Fruit fly (Drosophila melanogaster) whole organism, embryonic: ENCODE measurements around the gene upd2.

Experiments used
- CG10462 ChIP-seq: fragments of 200-800 bp; sonication (Bioruptor generic); optimal IDR thresholded peaks from 2 replicates; lab custom pipeline; 2016; ENCODE audit warnings: missing biosample characterization, missing genetic modification characterization
- CG11456 ChIP-seq: fragments of 200-800 bp; sonication (Bioruptor generic); IDR thresholded peaks from 3 replicates; pipeline ENCODE4 v1.3.6; 2022; ENCODE audit warnings: missing biosample characterization, missing genetic modification characterization
- CG12155 ChIP-seq: fragments of 200-800 bp; sonication (Bioruptor generic); optimal IDR thresholded peaks from 3 replicates; lab custom pipeline; 2016; ENCODE audit warnings: missing biosample characterization, missing genetic modification characterization
- CG13287 ChIP-seq: fragments of 200-800 bp; sonication (Bioruptor generic); IDR thresholded peaks from 2 replicates; pipeline ENCODE4 v1.3.6; 2022; ENCODE audit warnings: missing biosample characterization, missing genetic modification characterization; ENCODE audit not compliant: partially characterized antibody
- CG1792 ChIP-seq: fragments of 200-800 bp; sonication (Bioruptor generic); optimal IDR thresholded peaks from 2 replicates; lab custom pipeline; 2016; ENCODE audit warnings: missing biosample characterization, missing genetic modification characterization
- CG18619 ChIP-seq: fragments of 200-800 bp; sonication (Bioruptor generic); optimal IDR thresholded peaks from 3 replicates; lab custom pipeline; 2017; ENCODE audit warnings: missing biosample characterization, mild to moderate bottlenecking, missing genetic modification characterization
- CG2199 ChIP-seq: fragments of 200-800 bp; sonication (Bioruptor generic); IDR thresholded peaks from 3 replicates; pipeline ENCODE4 v1.3.6; 2022; ENCODE audit warnings: missing biosample characterization, missing genetic modification characterization
- CG2678 ChIP-seq: fragments of 200-800 bp; sonication (Bioruptor generic); optimal IDR thresholded peaks from 3 replicates; lab custom pipeline; 2019; ENCODE audit warnings: missing biosample characterization, mild to moderate bottlenecking, missing genetic modification characterization, moderate library complexity
- CG3065 ChIP-seq: fragments of 200-800 bp; sonication (Bioruptor generic); optimal IDR thresholded peaks from 2 replicates; lab custom pipeline; 2016; ENCODE audit warnings: missing biosample characterization, missing genetic modification characterization
- CG31365 ChIP-seq: fragments of 200-800 bp; sonication (Bioruptor generic); optimal IDR thresholded peaks from 2 replicates; lab custom pipeline; 2018; ENCODE audit warnings: missing biosample characterization, mild to moderate bottlenecking, missing genetic modification characterization
- CG32767 ChIP-seq: fragments of 200-800 bp; sonication (Bioruptor generic); IDR thresholded peaks from 2 replicates; pipeline ENCODE4 v1.3.6; 2022; ENCODE audit warnings: missing biosample characterization, missing genetic modification characterization
- CG33213 ChIP-seq: fragments of 200-800 bp; sonication (Bioruptor generic); optimal IDR thresholded peaks from 3 replicates; lab custom pipeline; 2016; ENCODE audit warnings: missing biosample characterization, missing genetic modification characterization
- CG6272 ChIP-seq: fragments of 200-800 bp; sonication (Bioruptor generic); IDR thresholded peaks from 2 replicates; pipeline ENCODE4 v1.3.6; 2022; ENCODE audit warnings: missing biosample characterization, missing genetic modification characterization
- CG7745 ChIP-seq: fragments of 200-800 bp; sonication (Bioruptor generic); optimal IDR thresholded peaks from 2 replicates; lab custom pipeline; 2018; ENCODE audit warnings: missing biosample characterization, mild to moderate bottlenecking, missing genetic modification characterization, moderate library complexity
- CG7928 ChIP-seq: fragments of 200-800 bp; sonication (Bioruptor generic); optimal IDR thresholded peaks from 2 replicates; lab custom pipeline; 2017; ENCODE audit warnings: missing biosample characterization, mild to moderate bottlenecking, missing genetic modification characterization
- CG8388 ChIP-seq: fragments of 200-800 bp; sonication (Bioruptor generic); optimal IDR thresholded peaks from 2 replicates; lab custom pipeline; 2019; ENCODE audit warnings: missing biosample characterization, mild to moderate bottlenecking, missing genetic modification characterization, moderate library complexity
- CG8478 ChIP-seq: fragments of >200 bp; optimal IDR thresholded peaks from 2 replicates; lab custom pipeline; 2018
- Dad ChIP-seq: fragments of 200-800 bp; sonication (Bioruptor generic); optimal IDR thresholded peaks from 3 replicates; lab custom pipeline; 2016; ENCODE audit warnings: missing biosample characterization, missing genetic modification characterization
- Dll ChIP-seq: fragments of 200-800 bp; sonication (Bioruptor generic); IDR thresholded peaks from 4 replicates; pipeline ENCODE4 v1.3.6; 2022; ENCODE audit warnings: missing biosample characterization, missing genetic modification characterization; ENCODE audit not compliant: partially characterized antibody
- Hr51 ChIP-seq, 2 experiments: fragments of 200-800 bp; sonication (Bioruptor generic); optimal IDR thresholded peaks; 2 replicates in 1 of 2; 3 replicates in 1 of 2; lab custom pipeline; 2016 to 2018; ENCODE audit warnings: missing biosample characterization in 2 of 2, missing genetic modification characterization in 2 of 2, mild to moderate bottlenecking in 1 of 2, moderate library complexity in 1 of 2
- NC2β ChIP-seq: fragments of 200-800 bp; sonication (Bioruptor generic); optimal IDR thresholded peaks from 2 replicates; lab custom pipeline; 2016; ENCODE audit warnings: missing biosample characterization, missing genetic modification characterization
- Optix ChIP-seq: fragments of 200-800 bp; sonication (Bioruptor generic); IDR thresholded peaks from 3 replicates; pipeline ENCODE4 v1.3.6; 2022; ENCODE audit warnings: missing biosample characterization, missing genetic modification characterization
- Six4 ChIP-seq: fragments of 200-800 bp; sonication (Bioruptor generic); optimal IDR thresholded peaks from 2 replicates; lab custom pipeline; 2016; ENCODE audit warnings: missing biosample characterization, missing genetic modification characterization
- Sox100B ChIP-seq: fragments of 200-800 bp; sonication (Bioruptor generic); optimal IDR thresholded peaks from 3 replicates; lab custom pipeline; 2018; ENCODE audit warnings: missing biosample characterization, mild to moderate bottlenecking, missing genetic modification characterization
- Tbp ChIP-seq: fragments of >200 bp; optimal IDR thresholded peaks from 2 replicates; lab custom pipeline; 2018; ENCODE audit warnings: missing biosample characterization, missing genetic modification characterization
- bbx ChIP-seq: fragments of 200-800 bp; sonication (Bioruptor generic); IDR thresholded peaks from 2 replicates; pipeline ENCODE4 v1.3.6; 2022; ENCODE audit warnings: missing biosample characterization, missing genetic modification characterization; ENCODE audit not compliant: partially characterized antibody
- cato ChIP-seq: fragments of 200-800 bp; sonication (Bioruptor generic); optimal IDR thresholded peaks from 2 replicates; lab custom pipeline; 2016; ENCODE audit warnings: missing biosample characterization, missing genetic modification characterization, borderline replicate concordance
- chif ChIP-seq, 2 experiments: fragments of 200-800 bp; sonication (Bioruptor generic); optimal IDR thresholded peaks; 3 replicates each; lab custom pipeline; 2016; ENCODE audit warnings: missing biosample characterization in 2 of 2, missing genetic modification characterization in 2 of 2
- chinmo ChIP-seq: fragments of 200-800 bp; sonication (Bioruptor generic); IDR thresholded peaks from 4 replicates; pipeline ENCODE4 v1.3.6; 2022; ENCODE audit warnings: missing biosample characterization, missing genetic modification characterization; ENCODE audit not compliant: partially characterized antibody
- ci ChIP-seq: fragments of 200-800 bp; sonication (Bioruptor generic); IDR thresholded peaks from 3 replicates; pipeline ENCODE4 v1.3.6; 2022; ENCODE audit warnings: missing biosample characterization, missing genetic modification characterization
- dmrt11E ChIP-seq: fragments of 200-800 bp; sonication (Bioruptor generic); optimal IDR thresholded peaks from 3 replicates; lab custom pipeline; 2018; ENCODE audit warnings: missing biosample characterization, mild to moderate bottlenecking, missing genetic modification characterization, moderate library complexity
- dysf ChIP-seq: fragments of 200-800 bp; sonication (Bioruptor generic); IDR thresholded peaks from 3 replicates; pipeline ENCODE4 v1.3.6; 2022; ENCODE audit warnings: missing biosample characterization, missing genetic modification characterization
- esg ChIP-seq: fragments of 200-800 bp; sonication (Bioruptor generic); conservative IDR thresholded peaks from 2 replicates; pipeline ENCODE4 v1.3.6; 2022; ENCODE audit warnings: missing biosample characterization, missing genetic modification characterization
- exex ChIP-seq: fragments of 200-800 bp; sonication (Bioruptor generic); optimal IDR thresholded peaks from 4 replicates; lab custom pipeline; 2018; ENCODE audit warnings: missing biosample characterization, mild to moderate bottlenecking, missing genetic modification characterization, moderate library complexity
- fd64A ChIP-seq: fragments of 200-800 bp; sonication (Bioruptor generic); optimal IDR thresholded peaks from 3 replicates; lab custom pipeline; 2018; ENCODE audit warnings: missing biosample characterization, mild to moderate bottlenecking, missing genetic modification characterization
- her ChIP-seq: fragments of 200-800 bp; sonication (Bioruptor generic); optimal IDR thresholded peaks from 2 replicates; lab custom pipeline; 2016; ENCODE audit warnings: missing biosample characterization, missing genetic modification characterization
- hkb ChIP-seq, 2 experiments: fragments of 200-800 bp in 1 of 2; fragments of >200 bp in 1 of 2; sonication (Bioruptor generic) in 1 of 2; IDR thresholded peaks in 1 of 2; optimal IDR thresholded peaks in 1 of 2; 2 replicates each; pipeline versions ENCODE4 v1.3.6 to Lab custom; 2017 to 2022; ENCODE audit warnings: missing biosample characterization in 1 of 2, missing genetic modification characterization in 1 of 2
- jing ChIP-seq: fragments of 200-800 bp; sonication (Bioruptor generic); optimal IDR thresholded peaks from 2 replicates; lab custom pipeline; 2018; ENCODE audit warnings: missing biosample characterization, mild to moderate bottlenecking, missing genetic modification characterization
- jumu ChIP-seq: fragments of 200-800 bp; sonication (Bioruptor generic); optimal IDR thresholded peaks from 3 replicates; lab custom pipeline; 2016; ENCODE audit warnings: missing biosample characterization, missing genetic modification characterization
- kah ChIP-seq: fragments of 200-800 bp; sonication (Bioruptor generic); optimal IDR thresholded peaks from 2 replicates; lab custom pipeline; 2018; ENCODE audit warnings: missing biosample characterization, mild to moderate bottlenecking, missing genetic modification characterization
- lilli ChIP-seq: fragments of 200-800 bp; sonication (Bioruptor generic); optimal IDR thresholded peaks from 3 replicates; lab custom pipeline; 2016; ENCODE audit warnings: missing biosample characterization, missing genetic modification characterization
- nerfin-1 ChIP-seq: fragments of 200-800 bp; sonication (Bioruptor generic); optimal IDR thresholded peaks from 3 replicates; lab custom pipeline; 2019; ENCODE audit warnings: missing biosample characterization, mild to moderate bottlenecking, missing genetic modification characterization, moderate library complexity
- onecut ChIP-seq: fragments of 200-800 bp; sonication (Bioruptor generic); IDR thresholded peaks from 2 replicates; pipeline ENCODE4 v1.3.6; 2022; ENCODE audit warnings: missing biosample characterization, missing genetic modification characterization
- p53 ChIP-seq: fragments of 200-800 bp; sonication (Bioruptor generic); optimal IDR thresholded peaks from 2 replicates; lab custom pipeline; 2016; ENCODE audit warnings: missing biosample characterization, missing genetic modification characterization
- pb ChIP-seq: fragments of 200-800 bp; sonication (Bioruptor generic); optimal IDR thresholded peaks from 3 replicates; lab custom pipeline; 2016; ENCODE audit warnings: missing biosample characterization, missing genetic modification characterization
- pfk ChIP-seq: fragments of 200-800 bp; sonication (Bioruptor generic); optimal IDR thresholded peaks from 2 replicates; lab custom pipeline; 2018; ENCODE audit warnings: missing biosample characterization, mild to moderate bottlenecking, missing genetic modification characterization, moderate library complexity
- pho ChIP-seq: fragments of 200-800 bp; sonication (Bioruptor generic); optimal IDR thresholded peaks from 2 replicates; lab custom pipeline; 2016; ENCODE audit warnings: missing biosample characterization, missing genetic modification characterization
- salm ChIP-seq: fragments of 200-800 bp; sonication (Bioruptor generic); optimal IDR thresholded peaks from 2 replicates; lab custom pipeline; 2018; ENCODE audit warnings: missing biosample characterization, mild to moderate bottlenecking, missing genetic modification characterization
- trem ChIP-seq: fragments of 200-800 bp; optimal IDR thresholded peaks from 3 replicates; lab custom pipeline; 2019; ENCODE audit warnings: missing biosample characterization, mild to moderate bottlenecking, missing genetic modification characterization, moderate library complexity
- usp ChIP-seq: fragments of >200 bp; optimal IDR thresholded peaks from 2 replicates; lab custom pipeline; 2017; ENCODE audit warnings: missing biosample characterization, missing genetic modification characterization
- z ChIP-seq: fragments of 200-800 bp; sonication (Bioruptor generic); IDR thresholded peaks from 3 replicates; pipeline ENCODE4 v1.3.6; 2022; ENCODE audit warnings: missing biosample characterization, missing genetic modification characterization

upd2 gene

dm6 chrX:18239301-18239700 lies 3.8 kb downstream of the upd2 start (continued):
- TF ChIP-seq CG13287 (peak; percentile 10; the same call in 1 of the 2 replicates), pb (GFP tag; lab: Kevin White, UChicago) (peak; percentile 7), CG11456 (GFP tag; lab: Robert Waterston, UW) (peak; percentile 80), dysf (GFP tag; lab: Robert Waterston, UW) (0 out of 3 replicates have a peak, but pooled peaks have one; percentile 11), CG32767 (GFP tag; lab: Robert Waterston, UW) (no peak), Dll (GFP tag; lab: Robert Waterston, UW) (no peak), CG1792 (GFP tag; lab: Kevin White, UChicago) (peak; percentile 8), exex (tag; lab: Kevin White, UChicago) (no peak), esg (GFP tag; lab: Robert Waterston, UW) (no peak), Tbp (GFP tag; lab: Kevin White, UChicago) (no peak), Hr51 (GFP tag; optimal IDR thresholded peaks at IDR 0.05; lab: Kevin White, UChicago) (no peak), trem (tag; lab: Kevin White, UChicago) (no peak), usp (no peak), Six4 (GFP tag; lab: Kevin White, UChicago) (no peak), kah (GFP tag; lab: Kevin White, UChicago) (no peak), CG7928 (GFP tag; lab: Kevin White, UChicago) (no peak), CG12155 (GFP tag; lab: Kevin White, UChicago) (no peak), CG8478 (no peak), onecut (GFP tag; lab: Robert Waterston, UW) (no peak), CG31365 (tag; lab: Kevin White, UChicago) (no peak), CG8388 (no peak), fd64A (GFP tag; lab: Kevin White, UChicago) (no peak), pfk (GFP tag; lab: Kevin White, UChicago) (no peak), CG2199 (GFP tag; lab: Robert Waterston, UW) (peak; percentile 83; the same call in 2 of the 3 replicates), NC2β (GFP tag; lab: Kevin White, UChicago) (no peak), pho (GFP tag; lab: Kevin White, UChicago) (no peak), nerfin-1 (tag; lab: Kevin White, UChicago) (no peak), ci (GFP tag; lab: Robert Waterston, UW) (peak; percentile 76; the same call in 2 of the 3 replicates), lilli (no peak), CG33213 (GFP tag; lab: Kevin White, UChicago) (peak; percentile 13), Sox100B (GFP tag; lab: Kevin White, UChicago) (no peak), chif (GFP tag; optimal IDR thresholded peaks at IDR 0.05; lab: Kevin White, UChicago) (peak in 1 of 2 experiments; percentile 63), CG18619 (GFP tag; lab: Kevin White, UChicago) (no peak), hkb (optimal IDR thresholded peaks at IDR 0.05; lab: Kevin White, UChicago) (no peak), hkb (GFP tag; IDR thresholded peaks at IDR 0.05; lab: Robert Waterston, UW) (no peak), bbx (GFP tag; lab: Robert Waterston, UW) (no peak), jing (GFP tag; lab: Kevin White, UChicago) (no peak), CG7745 (tag; lab: Kevin White, UChicago) (no peak), CG10462 (GFP tag; lab: Kevin White, UChicago) (no peak), her (no peak), Optix (0 out of 3 replicates have a peak, but pooled peaks have one; percentile 8), cato (GFP tag; lab: Kevin White, UChicago) (no peak), salm (tag; lab: Kevin White, UChicago) (no peak), Dad (GFP tag; lab: Kevin White, UChicago) (peak; percentile 1), dmrt11E (no peak), chinmo (GFP tag; lab: Robert Waterston, UW) (no peak), jumu (GFP tag; lab: Kevin White, UChicago) (peak; percentile 35), CG6272 (GFP tag; lab: Robert Waterston, UW) (peak; percentile 37; the same call in 1 of the 2 replicates), z (GFP tag; lab: Robert Waterston, UW) (no peak), p53 (GFP tag; lab: Kevin White, UChicago) (peak; percentile 36), CG3065 (GFP tag; lab: Kevin White, UChicago) (no peak), CG2678 (tag; lab: Kevin White, UChicago) (no peak)
